Fruit fly (Drosophila melanogaster): ENCODE results near the gene Iru.

Gene Iru

dm6 chr3R:9031797-9032418 is 25.7 kb downstream of the Iru start (continued):
- peak; percentile 98 for TF ChIP-seq CG16779 (tag; optimal IDR thresholded peaks at IDR 0.05)
- peak; percentile 98 for TF ChIP-seq CG6808 (GFP tag; optimal IDR thresholded peaks at IDR 0.05)
- peak; percentile 98 for TF ChIP-seq esn (GFP tag; optimal IDR thresholded peaks at IDR 0.05)
- TF ChIP-seq CG7368 (GFP tag; optimal IDR thresholded peaks at IDR 0.05): peak; percentile 98
- peak; percentile 97 for TF ChIP-seq CG6854 (GFP tag; optimal IDR thresholded peaks at IDR 0.05)
- TF ChIP-seq CG4318 (GFP tag; optimal IDR thresholded peaks at IDR 0.05): peak; percentile 98
- TF ChIP-seq eg (GFP tag; IDR thresholded peaks at IDR 0.05): peak; percentile 99
- peak; percentile 98 to 99 for TF ChIP-seq ss (GFP tag; optimal IDR thresholded peaks at IDR 0.05)

dm6 chr3R:9033619-9034401 is 27.6 kb downstream of the Iru start:
- peak; percentile 82 for TF ChIP-seq CG16779 (tag; optimal IDR thresholded peaks at IDR 0.05)
- peak; percentile 77; the same call in 2 of the 3 replicates for TF ChIP-seq eg (GFP tag; IDR thresholded peaks at IDR 0.05)
- peak; percentile 70; the same call in 2 of the 3 replicates for TF ChIP-seq CG6163 (GFP tag; IDR thresholded peaks at IDR 0.05)
- TF ChIP-seq Hr39 (GFP tag; optimal IDR thresholded peaks at IDR 0.05): peak; percentile 56
- TF ChIP-seq fd59A (GFP tag; optimal IDR thresholded peaks at IDR 0.05): peak; percentile 81
- TF ChIP-seq dac (GFP tag; optimal IDR thresholded peaks at IDR 0.05): peak; percentile 69
- peak; percentile 74 for TF ChIP-seq CG6792 (GFP tag; optimal IDR thresholded peaks at IDR 0.05)
- peak; percentile 84 for TF ChIP-seq lz (GFP tag; optimal IDR thresholded peaks at IDR 0.05)
- peak; percentile 58 for TF ChIP-seq cyc (GFP tag; optimal IDR thresholded peaks at IDR 0.05)
- TF ChIP-seq fd85E (GFP tag; optimal IDR thresholded peaks at IDR 0.05): no peak
- TF ChIP-seq Smox (GFP tag; optimal IDR thresholded peaks at IDR 0.05): peak; percentile 84
- peak; percentile 88 for TF ChIP-seq topi (GFP tag; optimal IDR thresholded peaks at IDR 0.05)
- peak; percentile 97 for TF ChIP-seq Eip78C (GFP tag)
- peak; percentile 83 for TF ChIP-seq Sox102F (GFP tag; optimal IDR thresholded peaks at IDR 0.05)
- peak; percentile 82 for TF ChIP-seq Sox14 (GFP tag; optimal IDR thresholded peaks at IDR 0.05)
- TF ChIP-seq Lpt (GFP tag; optimal IDR thresholded peaks at IDR 0.05): peak; percentile 76
- peak; percentile 78 for TF ChIP-seq CG3919 (GFP tag; optimal IDR thresholded peaks at IDR 0.05)
- TF ChIP-seq CG9139 (GFP tag; optimal IDR thresholded peaks at IDR 0.05): peak; percentile 78
- peak; percentile 63 for TF ChIP-seq vri (GFP tag; optimal IDR thresholded peaks at IDR 0.05)
- TF ChIP-seq Blimp-1 (GFP tag; optimal IDR thresholded peaks at IDR 0.05): peak; percentile 72
- TF ChIP-seq spab (GFP tag; optimal IDR thresholded peaks at IDR 0.05): peak; percentile 84
- peak; percentile 80 to 87 for TF ChIP-seq ss (GFP tag; optimal IDR thresholded peaks at IDR 0.05)
- no peak for TF ChIP-seq Hr38 (GFP tag; optimal IDR thresholded peaks at IDR 0.05)
- peak; percentile 76 for TF ChIP-seq CG4318 (GFP tag; optimal IDR thresholded peaks at IDR 0.05)
- TF ChIP-seq CG10631 (GFP tag; optimal IDR thresholded peaks at IDR 0.05): peak; percentile 77
- TF ChIP-seq net (GFP tag; optimal IDR thresholded peaks at IDR 0.05): peak; percentile 87
- peak; percentile 91 for TF ChIP-seq CG6276 (GFP tag; optimal IDR thresholded peaks at IDR 0.05)
- TF ChIP-seq Met (GFP tag; optimal IDR thresholded peaks at IDR 0.05): peak; percentile 87
- peak; percentile 65 for TF ChIP-seq CG6854 (GFP tag; optimal IDR thresholded peaks at IDR 0.05)
- TF ChIP-seq CG34406 (GFP tag; optimal IDR thresholded peaks at IDR 0.05): peak; percentile 88
- TF ChIP-seq CG32006 (GFP tag; optimal IDR thresholded peaks at IDR 0.05): peak; percentile 91
- peak; percentile 62 for TF ChIP-seq CG31627 (GFP tag; optimal IDR thresholded peaks at IDR 0.05)
- TF ChIP-seq pdm3 (GFP tag; optimal IDR thresholded peaks at IDR 0.05): peak; percentile 81
- peak; percentile 44 for TF ChIP-seq CG7368 (GFP tag; optimal IDR thresholded peaks at IDR 0.05)
- TF ChIP-seq dsx (GFP tag; optimal IDR thresholded peaks at IDR 0.05; ENCODE audit: poor library complexity, severe bottlenecking): peak; percentile 83
- TF ChIP-seq Gug (GFP tag; IDR thresholded peaks at IDR 0.05): peak; percentile 49
- peak; percentile 83 for TF ChIP-seq CG15336 (GFP tag; IDR thresholded peaks at IDR 0.05)
- peak; percentile 52 for TF ChIP-seq CG1621 (tag; optimal IDR thresholded peaks at IDR 0.05)
- peak; percentile 88 for TF ChIP-seq CG6808 (GFP tag; optimal IDR thresholded peaks at IDR 0.05)
- TF ChIP-seq CG8319 (GFP tag; optimal IDR thresholded peaks at IDR 0.05): peak; percentile 50
- TF ChIP-seq CG11762 (GFP tag; optimal IDR thresholded peaks at IDR 0.05; ENCODE audit: insufficient read depth): peak; percentile 70
- peak; percentile 91 for TF ChIP-seq CG3032 (tag; optimal IDR thresholded peaks at IDR 0.05)
- TF ChIP-seq acj6 (GFP tag; optimal IDR thresholded peaks at IDR 0.05): peak; percentile 81
- peak; percentile 90 for TF ChIP-seq Ets96B (tag; optimal IDR thresholded peaks at IDR 0.05)
